Fruit fly (Drosophila melanogaster): ENCODE measurements around the gene CG13716.

dm6 chr3L:4634689-4635088, at the start of gene CG13716:
- TF ChIP-seq CG8478 (optimal IDR thresholded peaks at IDR 0.05): no peak
- TF ChIP-seq CTCF (optimal IDR thresholded peaks at IDR 0.05): no peak

Data from S2 (cell line).